Worm (Caenorhabditis elegans) whole organism, late embryonic: ENCODE data around the gene Y27F2A.11.
A peak's percentile ranks its signal among the peaks of the same experiment; 100 is the strongest.
"Not testable (repeated sequence)": the region's sequence is repeated elsewhere in the genome, so short reads cannot be mapped to it uniquely, and the experiment has no call there.

Experiments
- C08G9.2 ChIP-seq: sonication (generic microtip); optimal IDR thresholded peaks from 2 replicates; lab custom pipeline; 2016; ENCODE audit warnings: mild to moderate bottlenecking, missing genetic modification characterization, moderate library complexity, missing compliant biosample characterization
- F13H6.1 ChIP-seq: sonication (generic microtip); optimal IDR thresholded peaks from 2 replicates; lab custom pipeline; 2016; ENCODE audit warnings: missing genetic modification characterization, missing compliant biosample characterization
- K02D7.2 ChIP-seq: sonication (generic microtip); optimal IDR thresholded peaks from 2 replicates; lab custom pipeline; 2017; ENCODE audit warnings: mild to moderate bottlenecking, missing genetic modification characterization, missing compliant biosample characterization
- K09A11.1 ChIP-seq: sonication (generic microtip); optimal IDR thresholded peaks from 2 replicates; lab custom pipeline; 2017; ENCODE audit warnings: antibody characterized with exemption, mild to moderate bottlenecking, missing genetic modification characterization, missing compliant biosample characterization; ENCODE audit not compliant: insufficient read depth
- ahr-1 ChIP-seq: sonication (generic microtip); optimal IDR thresholded peaks from 2 replicates; lab custom pipeline; 2016; ENCODE audit warnings: missing genetic modification characterization, missing compliant biosample characterization
- ceh-30 ChIP-seq: fragments of 150-350 bp; optimal IDR thresholded peaks from 2 replicates; lab custom pipeline; 2014; ENCODE audit warnings: missing biosample characterization, missing genetic modification characterization
- ceh-48 ChIP-seq: sonication (generic microtip); optimal IDR thresholded peaks from 2 replicates; lab custom pipeline; 2016; ENCODE audit warnings: missing genetic modification characterization, inconsistent platforms, missing compliant biosample characterization
- ceh-9 ChIP-seq: sonication (generic microtip); optimal IDR thresholded peaks from 2 replicates; lab custom pipeline; 2016; ENCODE audit warnings: mild to moderate bottlenecking, missing genetic modification characterization, inconsistent platforms, missing compliant biosample characterization
- elt-2 ChIP-seq: sonication (generic microtip); optimal IDR thresholded peaks from 2 replicates; lab custom pipeline; 2016; ENCODE audit warnings: missing genetic modification reagents, missing genetic modification characterization, missing compliant biosample characterization
- ets-4 ChIP-seq: sonication (generic microtip); optimal IDR thresholded peaks from 2 replicates; lab custom pipeline; 2016; ENCODE audit warnings: missing genetic modification characterization, missing compliant biosample characterization
- eyg-1 ChIP-seq: sonication (generic microtip); optimal IDR thresholded peaks from 2 replicates; lab custom pipeline; 2016; ENCODE audit warnings: missing genotype, missing genetic modification characterization, missing compliant biosample characterization
- hlh-13 ChIP-seq: fragments of 200-800 bp; sonication (Bioruptor generic); optimal IDR thresholded peaks from 2 replicates; lab custom pipeline; 2018; ENCODE audit warnings: mild to moderate bottlenecking, missing genetic modification characterization, missing compliant biosample characterization
- hlh-30 ChIP-seq: sonication (generic microtip); optimal IDR thresholded peaks from 2 replicates; lab custom pipeline; 2017; ENCODE audit warnings: antibody characterized with exemption, missing genetic modification characterization, missing compliant biosample characterization; ENCODE audit not compliant: insufficient read depth
- hlh-6 ChIP-seq: sonication (generic microtip); optimal IDR thresholded peaks from 2 replicates; lab custom pipeline; 2016; ENCODE audit warnings: missing genotype, missing genetic modification characterization, missing compliant biosample characterization
- lim-6 ChIP-seq: sonication (generic microtip); optimal IDR thresholded peaks from 2 replicates; lab custom pipeline; 2016; ENCODE audit warnings: missing genetic modification characterization, missing compliant biosample characterization
- mec-3 ChIP-seq: sonication (generic microtip); optimal IDR thresholded peaks from 2 replicates; lab custom pipeline; 2016; ENCODE audit warnings: borderline replicate concordance, missing genetic modification characterization, missing compliant biosample characterization
- nfya-1 ChIP-seq: sonication (generic microtip); optimal IDR thresholded peaks from 2 replicates; lab custom pipeline; 2017; ENCODE audit warnings: missing genetic modification characterization, mild to moderate bottlenecking, missing compliant biosample characterization, antibody characterized with exemption, moderate library complexity
- pat-9 ChIP-seq: fragments of 200-800 bp; sonication (Bioruptor generic); optimal IDR thresholded peaks from 2 replicates; lab custom pipeline; 2018; ENCODE audit warnings: mild to moderate bottlenecking, missing genetic modification characterization, moderate library complexity, missing compliant biosample characterization
- pax-1 ChIP-seq: fragments of 150-350 bp; optimal IDR thresholded peaks from 2 replicates; lab custom pipeline; 2014; ENCODE audit warnings: missing biosample characterization, missing genetic modification characterization
- pha-2 ChIP-seq: sonication (generic microtip); optimal IDR thresholded peaks from 2 replicates; lab custom pipeline; 2017; ENCODE audit warnings: mild to moderate bottlenecking, missing genetic modification characterization, missing compliant biosample characterization
- pha-4 ChIP-seq: fragments of 150-350 bp; optimal IDR thresholded peaks from 2 replicates; lab custom pipeline; 2018; ENCODE audit warnings: missing biosample characterization, missing genetic modification reagents, missing genetic modification characterization
- sox-2 ChIP-seq: fragments of 200-800 bp; sonication (Bioruptor generic); IDR thresholded peaks from 2 replicates; pipeline ENCODE4 v1.3.6; 2022; ENCODE audit warnings: missing genetic modification reagents, missing genetic modification characterization, missing compliant biosample characterization
- sox-4 ChIP-seq: sonication (generic microtip); optimal IDR thresholded peaks from 2 replicates; lab custom pipeline; 2017; ENCODE audit warnings: mild to moderate bottlenecking, missing genetic modification characterization, inconsistent platforms, missing compliant biosample characterization
- tbx-2 ChIP-seq: sonication (generic microtip); optimal IDR thresholded peaks from 2 replicates; lab custom pipeline; 2016; ENCODE audit warnings: missing genetic modification characterization, missing compliant biosample characterization
- tbx-7 ChIP-seq: sonication (generic microtip); optimal IDR thresholded peaks from 2 replicates; lab custom pipeline; 2016; ENCODE audit warnings: missing genotype, missing genetic modification characterization, missing compliant biosample characterization
- ttx-3 ChIP-seq: sonication (generic microtip); optimal IDR thresholded peaks from 2 replicates; lab custom pipeline; 2016; ENCODE audit warnings: missing genetic modification reagents, missing genetic modification characterization, missing compliant biosample characterization
- unc-55 ChIP-seq: sonication (generic microtip); optimal IDR thresholded peaks from 2 replicates; lab custom pipeline; 2017; ENCODE audit warnings: missing biosample characterization, missing genetic modification reagents, missing genetic modification characterization
- zip-5 ChIP-seq: sonication (generic microtip); optimal IDR thresholded peaks from 2 replicates; lab custom pipeline; 2016; ENCODE audit warnings: missing genetic modification characterization, missing compliant biosample characterization
- ztf-16 ChIP-seq: sonication (generic microtip); optimal IDR thresholded peaks from 2 replicates; lab custom pipeline; 2017; ENCODE audit warnings: missing genetic modification characterization, missing compliant biosample characterization

Y27F2A.11 gene

DNA sequence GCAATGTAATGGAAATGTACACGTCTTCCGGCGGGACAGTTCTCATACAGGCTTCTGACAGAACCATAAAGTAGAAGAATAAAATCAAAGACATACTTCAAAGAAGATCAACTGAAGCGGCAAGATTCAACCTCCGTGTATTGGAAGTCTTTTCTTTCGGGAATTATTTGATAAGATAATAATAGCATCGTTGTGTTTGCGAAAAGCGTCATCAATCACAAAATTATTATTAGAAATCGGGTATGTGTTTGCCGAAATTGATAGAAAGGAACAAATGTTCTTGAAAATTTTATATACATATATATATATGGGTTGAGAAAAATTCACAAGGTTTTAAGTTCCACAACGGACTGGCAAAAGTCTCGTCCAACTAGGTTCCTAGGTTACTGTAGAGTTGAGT, 2.4 kb downstream of the Y27F2A.11 start, which contains the start of gene Y27F2A.9:
TSS of gene Y27F2A.9 (minus strand) at position 101 of the 400 bp plus-strand sequence.
- not testable (repeated sequence) for TF ChIP-seq ahr-1 (tag; lab: Kevin White, UChicago); hlh-6 (tag; lab: Kevin White, UChicago); unc-55 (GFP tag; lab: Kevin White, UChicago)

DNA sequence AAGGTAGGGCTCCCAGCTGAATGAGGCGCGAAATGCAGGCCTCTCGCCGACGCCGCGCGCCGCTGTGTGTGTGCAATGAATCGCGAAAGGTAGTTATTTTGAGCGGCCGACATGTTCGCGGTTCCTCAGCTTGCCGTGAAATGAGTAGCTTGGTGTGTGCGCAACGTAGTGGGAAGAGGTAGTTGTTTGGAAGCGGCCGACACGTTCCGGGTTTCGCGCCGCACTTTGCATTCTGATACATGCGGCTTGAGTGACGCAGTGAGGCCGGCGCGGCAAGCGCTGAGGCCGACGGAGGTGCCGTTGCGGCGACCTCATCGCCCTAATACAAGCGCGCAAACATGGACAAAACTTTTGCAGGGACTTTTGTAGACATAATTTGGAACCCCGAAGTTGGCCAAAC, 6.6 kb downstream of the Y27F2A.11 start:
- TF ChIP-seq tbx-2 (tag; lab: Kevin White, UChicago): no peak
- peak; percentile 13 for TF ChIP-seq mec-3 (tag; lab: Kevin White, UChicago)

DNA sequence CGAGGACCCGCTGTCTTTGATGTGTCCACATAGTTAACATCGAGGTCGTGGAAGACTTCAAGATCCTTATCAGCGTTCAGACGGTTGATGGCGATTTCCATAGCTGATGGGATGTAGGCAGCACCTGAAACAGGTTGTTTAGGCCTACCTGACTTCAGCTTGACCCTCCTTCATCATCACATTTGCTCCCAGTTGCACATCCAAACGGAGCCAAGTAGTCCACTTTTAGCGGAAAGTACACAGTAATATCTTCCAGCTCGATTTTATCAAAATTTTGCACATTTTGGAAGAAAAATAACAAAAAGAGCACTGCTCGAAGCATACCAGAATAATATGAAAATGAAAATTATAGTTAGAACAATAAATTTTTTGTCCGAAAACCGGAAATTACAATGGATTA, 7.8 kb downstream of the Y27F2A.11 start, which contains the start of gene gcy-15:
TSS of gene gcy-15 (minus strand) at position 101 of the 400 bp plus-strand sequence.
- TF ChIP-seq ceh-48 (tag; lab: Kevin White, UChicago) (no peak), K02D7.2 (tag; lab: Kevin White, UChicago) (no peak), pha-2 (tag; lab: Kevin White, UChicago) (no peak), ztf-16 (tag; lab: Kevin White, UChicago) (no peak), C08G9.2 (tag; lab: Kevin White, UChicago) (no peak)

DNA sequence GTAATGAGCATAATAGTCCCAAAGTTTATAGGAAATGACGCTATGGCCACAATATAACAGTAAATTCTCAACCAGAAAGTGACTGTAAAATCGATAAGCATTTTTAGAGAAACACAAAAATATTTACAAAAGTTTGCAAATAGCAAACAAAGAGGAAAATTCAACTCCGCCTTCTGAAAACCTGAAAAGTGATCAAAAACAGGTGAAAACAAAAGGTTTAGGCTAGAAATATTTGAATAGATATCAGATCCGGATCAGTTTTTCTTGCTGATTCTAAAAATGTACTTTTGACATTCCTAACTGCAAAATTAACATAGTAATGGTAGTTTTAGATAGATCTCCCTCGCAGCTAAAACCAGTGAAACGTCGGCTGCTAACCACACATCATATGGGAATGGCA, 9.9 kb downstream of the Y27F2A.11 start, which contains the start of gene sri-51:
TSS of gene sri-51 (minus strand) at position 101 of the 400 bp plus-strand sequence.
- no peak for TF ChIP-seq ceh-48 (tag; lab: Kevin White, UChicago)
- TF ChIP-seq K09A11.1 (tag; lab: Kevin White, UChicago): no peak
- no peak for TF ChIP-seq ceh-30 (tag; lab: Kevin White, UChicago)
- no peak for TF ChIP-seq pha-2 (tag; lab: Kevin White, UChicago)
- no peak for TF ChIP-seq nfya-1 (tag; lab: Kevin White, UChicago)
- TF ChIP-seq pat-9: no peak
- no peak for TF ChIP-seq zip-5
- no peak for TF ChIP-seq sox-2 (GFP tag; lab: Robert Waterston, UW)
- no peak for TF ChIP-seq pax-1 (tag; lab: Kevin White, UChicago)
- no peak for TF ChIP-seq F13H6.1
- TF ChIP-seq ttx-3 (tag; lab: Kevin White, UChicago): no peak
- TF ChIP-seq eyg-1 (tag; lab: Kevin White, UChicago): no peak
- no peak for TF ChIP-seq pha-4
- TF ChIP-seq sox-4 (tag; lab: Kevin White, UChicago): no peak
- no peak for TF ChIP-seq elt-2 (tag; lab: Kevin White, UChicago)
- no peak for TF ChIP-seq mec-3 (tag; lab: Kevin White, UChicago)
- TF ChIP-seq ets-4 (tag; lab: Kevin White, UChicago): no peak
- TF ChIP-seq hlh-13: no peak

DNA sequence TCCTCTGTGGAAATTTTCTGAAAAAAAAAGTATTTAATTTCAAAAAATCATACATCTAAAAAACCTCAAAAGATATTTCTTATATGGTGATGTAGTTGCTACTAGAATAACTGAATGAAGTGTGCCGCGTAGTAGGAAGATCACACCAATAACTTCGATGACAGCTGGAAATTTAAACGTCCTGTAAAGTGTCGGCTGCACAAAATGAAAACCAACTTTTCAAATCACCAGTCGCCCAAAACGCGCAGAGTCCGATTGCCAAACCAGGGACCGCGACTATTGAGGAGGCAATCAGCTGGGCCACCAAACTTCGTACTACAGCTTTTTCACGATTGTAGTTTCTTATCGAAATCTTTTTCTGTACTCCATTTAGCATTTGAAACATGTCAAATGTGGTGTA, 12.1 kb downstream of the Y27F2A.11 start, which contains the start of gene sri-48:
TSS of gene sri-48 (minus strand) at position 101 of the 400 bp plus-strand sequence.
- TF ChIP-seq lim-6 (tag; lab: Kevin White, UChicago); hlh-30; ceh-48 (tag; lab: Kevin White, UChicago): not testable (repeated sequence)

DNA sequence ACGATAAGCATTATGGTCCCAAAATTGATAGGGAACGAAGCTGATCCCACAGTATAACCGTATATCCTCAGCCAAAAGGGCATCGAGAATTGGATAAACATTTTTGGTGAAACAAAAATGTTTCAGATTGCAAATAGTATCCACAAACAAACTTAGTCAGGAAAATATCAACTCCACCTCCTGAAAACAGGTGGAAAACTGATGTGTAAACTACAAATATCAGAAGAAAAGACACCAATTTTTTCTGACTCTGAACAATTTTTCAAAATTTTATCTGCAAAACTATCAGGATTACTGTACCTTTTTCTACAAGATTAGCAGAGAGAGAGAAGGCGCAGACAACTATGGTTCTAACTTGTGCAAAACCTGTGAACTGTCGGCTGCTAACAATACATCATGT, 13.4 kb downstream of the Y27F2A.11 start, which contains the start of gene sri-53:
TSS of gene sri-53 (minus strand) at position 101 of the 400 bp plus-strand sequence.
- TF ChIP-seq tbx-7 (tag; lab: Kevin White, UChicago): no peak
- TF ChIP-seq mec-3 (tag; lab: Kevin White, UChicago): no peak
- no peak for TF ChIP-seq sox-4 (tag; lab: Kevin White, UChicago)
- no peak for TF ChIP-seq ztf-16 (tag; lab: Kevin White, UChicago)
- no peak for TF ChIP-seq ceh-9 (tag; lab: Kevin White, UChicago)
- TF ChIP-seq F13H6.1: no peak
- TF ChIP-seq, all 69 proteins: peak for 0
